Fruit fly (Drosophila melanogaster): Measurements from ENCODE around the gene Clp.

The Clp gene

DNA sequence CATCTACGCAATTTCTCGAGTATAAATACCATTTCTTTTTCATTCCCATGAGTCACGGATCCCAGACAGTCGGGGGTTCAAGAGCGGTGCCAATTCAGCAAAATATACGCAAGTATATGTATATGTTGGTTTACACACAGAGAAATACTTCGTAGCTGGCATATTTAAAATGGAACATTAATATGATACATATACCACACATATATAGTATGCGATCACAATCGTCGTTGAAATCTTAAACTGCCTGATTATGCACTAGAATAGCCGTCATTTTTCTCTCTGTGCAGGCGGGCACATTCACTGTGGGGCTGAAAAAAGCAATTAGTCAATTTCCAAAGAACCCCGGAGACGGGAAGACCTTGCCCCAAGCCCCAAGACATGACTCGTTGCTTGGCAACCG, 21.9 kb downstream of the Clp start (continued):
- TF ChIP-seq CG17186 (GFP tag; optimal IDR thresholded peaks at IDR 0.05) = no peak
- TF ChIP-seq odd (GFP tag; optimal IDR thresholded peaks at IDR 0.05) = peak; percentile 6
- TF ChIP-seq eyg (GFP tag; optimal IDR thresholded peaks at IDR 0.05) = peak; percentile 17
- TF ChIP-seq da (GFP tag; optimal IDR thresholded peaks at IDR 0.05) = no peak
- TF ChIP-seq CG3838 (GFP tag; optimal IDR thresholded peaks at IDR 0.05) = peak; percentile 51
- TF ChIP-seq CG32767 (GFP tag; IDR thresholded peaks at IDR 0.05) = peak; percentile 45; the same call in 1 of the 2 replicates
- TF ChIP-seq Sin3A (optimal IDR thresholded peaks at IDR 0.05) = no peak
- no peak for TF ChIP-seq CG6791 (GFP tag; IDR thresholded peaks at IDR 0.05; ENCODE audit: partially characterized antibody)
- TF ChIP-seq CG11456 (GFP tag; IDR thresholded peaks at IDR 0.05) = peak; percentile 85
- peak; percentile 50 for TF ChIP-seq Mad (GFP tag; optimal IDR thresholded peaks at IDR 0.05)
- TF ChIP-seq knrl (GFP tag; IDR thresholded peaks at IDR 0.05; ENCODE audit: partially characterized antibody) = no peak
- no peak for TF ChIP-seq Dad (GFP tag; optimal IDR thresholded peaks at IDR 0.05)
- TF ChIP-seq schlank (tag; optimal IDR thresholded peaks at IDR 0.05) = peak; percentile 78
- TF ChIP-seq CG10274 (GFP tag; optimal IDR thresholded peaks at IDR 0.05) = peak; percentile 55
- TF ChIP-seq E2f2 (GFP tag; IDR thresholded peaks at IDR 0.05) = peak; percentile 61
- TF ChIP-seq Taf1 (GFP tag; IDR thresholded peaks at IDR 0.05) = peak; percentile 71
- no peak for TF ChIP-seq bbx (GFP tag; IDR thresholded peaks at IDR 0.05; ENCODE audit: partially characterized antibody)
- no peak for TF ChIP-seq unc-4 (GFP tag; IDR thresholded peaks at IDR 0.05; ENCODE audit: partially characterized antibody)
- TF ChIP-seq Abd-B (GFP tag; optimal IDR thresholded peaks at IDR 0.05) = peak; percentile 51
- peak; percentile 50 for TF ChIP-seq NC2β (GFP tag; optimal IDR thresholded peaks at IDR 0.05)
- TF ChIP-seq Dip3 (GFP tag; optimal IDR thresholded peaks at IDR 0.05) = peak; percentile 83
- peak; percentile 79 for TF ChIP-seq CG30403 (GFP tag; optimal IDR thresholded peaks at IDR 0.05)
- peak; percentile 74 for TF ChIP-seq H2.0 (GFP tag; IDR thresholded peaks at IDR 0.05)
- no peak for TF ChIP-seq CG8359 (GFP tag; optimal IDR thresholded peaks at IDR 0.05; ENCODE audit: borderline replicate concordance)
- peak; percentile 60 for TF ChIP-seq CG7556 (GFP tag; optimal IDR thresholded peaks at IDR 0.05)
- TF ChIP-seq eve (GFP tag; optimal IDR thresholded peaks at IDR 0.05) = no peak
- peak; percentile 2 for TF ChIP-seq CG15601 (tag; optimal IDR thresholded peaks at IDR 0.05)
- TF ChIP-seq CG18011 (GFP tag; optimal IDR thresholded peaks at IDR 0.05) = peak; percentile 47
- no peak for TF ChIP-seq CG1832 (GFP tag; optimal IDR thresholded peaks at IDR 0.05)
- peak; percentile 48 for TF ChIP-seq maf-S (GFP tag; optimal IDR thresholded peaks at IDR 0.05)
- peak; percentile 93 for TF ChIP-seq Ets65A (GFP tag)
- TF ChIP-seq chinmo (GFP tag; IDR thresholded peaks at IDR 0.05; ENCODE audit: partially characterized antibody) = 0 out of 4 replicates have a peak, but pooled peaks have one; percentile 45
- TF ChIP-seq CoRest (tag; optimal IDR thresholded peaks at IDR 0.05) = peak; percentile 69
- peak; percentile 14 for TF ChIP-seq Ets97D (GFP tag; optimal IDR thresholded peaks at IDR 0.05)
- peak; percentile 15 for TF ChIP-seq trem (tag; optimal IDR thresholded peaks at IDR 0.05)
- TF ChIP-seq Adf1 (GFP tag; IDR thresholded peaks at IDR 0.05) = peak; percentile 57; the same call in 1 of the 2 replicates
- TF ChIP-seq oc (tag; optimal IDR thresholded peaks at IDR 0.05) = peak; percentile 9
- no peak for TF ChIP-seq twi (tag; optimal IDR thresholded peaks at IDR 0.05)
- TF ChIP-seq CG17359 (tag; optimal IDR thresholded peaks at IDR 0.05) = peak; percentile 70
- TF ChIP-seq CG1792 (GFP tag; optimal IDR thresholded peaks at IDR 0.05) = peak; percentile 19
- peak; percentile 62 for TF ChIP-seq CG12071 (GFP tag; optimal IDR thresholded peaks at IDR 0.05)
- peak; percentile 30 for TF ChIP-seq CG12104 (GFP tag; optimal IDR thresholded peaks at IDR 0.05)
- TF ChIP-seq lmd (GFP tag; IDR thresholded peaks at IDR 0.05) = peak; percentile 87
- TF ChIP-seq CG1024 (GFP tag; IDR thresholded peaks at IDR 0.05) = peak; percentile 76
- peak; percentile 63 for TF ChIP-seq CG17829 (tag; optimal IDR thresholded peaks at IDR 0.05)
- TF ChIP-seq Hsf (GFP tag; optimal IDR thresholded peaks at IDR 0.05) = peak; percentile 71
- peak; percentile 80 for TF ChIP-seq Gug (GFP tag; IDR thresholded peaks at IDR 0.05)
- no peak for TF ChIP-seq p53 (GFP tag; optimal IDR thresholded peaks at IDR 0.05)
- peak; percentile 81 for TF ChIP-seq mam (GFP tag; optimal IDR thresholded peaks at IDR 0.05)
- peak; percentile 52; the same call in 1 of the 2 replicates for TF ChIP-seq Lim3 (GFP tag; IDR thresholded peaks at IDR 0.05)
- no peak for TF ChIP-seq Dfd (GFP tag; optimal IDR thresholded peaks at IDR 0.05)
- TF ChIP-seq CG4820 (GFP tag; optimal IDR thresholded peaks at IDR 0.05) = peak; percentile 44
